Worm (Caenorhabditis elegans): ENCODE results near the gene doxa-1.

DNA sequence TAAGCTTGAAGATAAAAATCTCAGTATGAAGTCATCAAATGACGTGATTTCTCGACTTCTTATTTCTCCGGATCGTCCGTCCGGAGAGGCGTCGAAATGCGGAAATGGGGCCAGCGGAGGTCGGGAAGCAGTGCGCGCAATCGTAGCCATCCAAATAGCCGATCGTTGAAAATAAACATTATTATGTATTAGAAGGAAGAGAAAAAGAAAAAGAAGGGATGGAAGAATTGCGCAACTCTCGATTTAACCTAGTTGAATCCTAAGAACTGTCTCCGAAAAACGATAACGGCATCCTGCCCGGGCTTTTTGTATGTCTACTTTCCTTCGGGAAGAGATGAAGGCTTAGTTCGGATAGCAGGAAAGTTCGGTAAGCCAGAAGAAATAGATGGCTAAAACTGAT, 21.2 kb downstream of the doxa-1 start:
- TF ChIP-seq T22C8.4 (GFP tag; IDR thresholded peaks at IDR 0.05) (no peak), ref-1 (GFP tag; conservative IDR thresholded peaks at IDR 0.05) (no peak), ztf-23 (GFP tag; IDR thresholded peaks at IDR 0.05) (no peak), med-1 (GFP tag; optimal IDR thresholded peaks at IDR 0.05; ENCODE audit: insufficient read depth) (no peak), tab-1 (GFP tag; IDR thresholded peaks at IDR 0.05) (no peak), klf-2 (GFP tag; conservative IDR thresholded peaks at IDR 0.05) (no peak), ztf-29 (GFP tag; IDR thresholded peaks at IDR 0.05) (no peak)
